Worm (Caenorhabditis elegans) whole organism, young adult: ENCODE data around the gene F18E9.4.
"Not testable (repeated sequence)": the region's sequence is repeated elsewhere in the genome, so short reads cannot be mapped to it uniquely, and the experiment has no call there.

Experiments used
- B0019.2 ChIP-seq: fragments of 200-800 bp; sonication (Bioruptor generic); conservative IDR thresholded peaks from 2 replicates; pipeline ENCODE4 v1.3.6; 2022; ENCODE audit warnings: missing genetic modification reagents, missing genetic modification characterization, missing compliant biosample characterization
- B0261.1 ChIP-seq: sonication (generic microtip); optimal IDR thresholded peaks from 2 replicates; lab custom pipeline; 2016; ENCODE audit warnings: mild to moderate bottlenecking, missing genetic modification characterization, moderate library complexity, missing compliant biosample characterization
- B0336.3 ChIP-seq: fragments of 200-800 bp; sonication (Bioruptor generic); IDR thresholded peaks from 2 replicates; pipeline ENCODE4 v1.3.6; 2022; ENCODE audit warnings: missing genetic modification characterization, missing compliant biosample characterization
- C17E4.6 ChIP-seq: fragments of 200-800 bp; sonication (Bioruptor generic); IDR thresholded peaks from 2 replicates; pipeline ENCODE4 v1.3.6; 2022; ENCODE audit warnings: missing genetic modification reagents, missing genetic modification characterization, missing compliant biosample characterization
- F39B2.1 ChIP-seq: fragments of 200-800 bp; sonication (Bioruptor generic); IDR thresholded peaks from 2 replicates; pipeline ENCODE4 v1.3.6; 2022; ENCODE audit warnings: missing genetic modification reagents, missing genetic modification characterization, missing compliant biosample characterization
- K12H6.12 ChIP-seq: fragments of 200-800 bp; sonication (Bioruptor generic); optimal IDR thresholded peaks from 2 replicates; lab custom pipeline; 2018; ENCODE audit warnings: mild to moderate bottlenecking, missing genetic modification characterization, missing compliant biosample characterization
- Y53F4B.3 ChIP-seq: fragments of 200-800 bp; sonication (Bioruptor generic); IDR thresholded peaks from 2 replicates; pipeline ENCODE4 v1.3.6; 2022; ENCODE audit warnings: missing genetic modification reagents, missing genetic modification characterization, missing compliant biosample characterization
- Y67H2A.10 ChIP-seq: fragments of 200-800 bp; sonication (Bioruptor generic); conservative IDR thresholded peaks from 2 replicates; pipeline ENCODE4 v1.3.6; 2022; ENCODE audit warnings: missing genetic modification reagents, missing genetic modification characterization, missing compliant biosample characterization
- Y95B8A.8 ChIP-seq: fragments of 200-800 bp; sonication (Bioruptor generic); IDR thresholded peaks from 2 replicates; pipeline ENCODE4 v1.3.6; 2022; ENCODE audit warnings: missing genetic modification reagents, missing genetic modification characterization, missing compliant biosample characterization
- ZK185.1 ChIP-seq: sonication (generic microtip); optimal IDR thresholded peaks from 2 replicates; lab custom pipeline; 2016; ENCODE audit warnings: mild to moderate bottlenecking, missing genetic modification characterization, missing compliant biosample characterization; ENCODE audit not compliant: poor library complexity, severe bottlenecking
- bed-1 ChIP-seq: fragments of 200-800 bp; sonication (Bioruptor generic); IDR thresholded peaks from 2 replicates; pipeline ENCODE4 v1.3.6; 2022; ENCODE audit warnings: missing genetic modification reagents, missing genetic modification characterization, missing compliant biosample characterization
- cebp-2 ChIP-seq: fragments of 200-800 bp; sonication (Bioruptor generic); IDR thresholded peaks from 2 replicates; pipeline ENCODE4 v1.3.6; 2022; ENCODE audit warnings: missing genetic modification characterization, missing compliant biosample characterization
- efl-1 ChIP-seq: fragments of 150-350 bp; optimal IDR thresholded peaks from 2 replicates; lab custom pipeline; 2014; ENCODE audit warnings: missing biosample characterization, missing genetic modification reagents, missing genetic modification characterization
- egl-44 ChIP-seq: fragments of 200-800 bp; sonication (Bioruptor generic); IDR thresholded peaks from 2 replicates; pipeline ENCODE4 v1.3.6; 2022; ENCODE audit warnings: missing genetic modification reagents, missing genetic modification characterization, missing compliant biosample characterization
- ekl-4 ChIP-seq: fragments of 200-800 bp; sonication (Bioruptor generic); IDR thresholded peaks from 2 replicates; pipeline ENCODE4 v1.3.6; 2022; ENCODE audit warnings: missing genetic modification reagents, missing genetic modification characterization, missing compliant biosample characterization
- gei-17 ChIP-seq: fragments of 200-800 bp; sonication (Bioruptor generic); optimal IDR thresholded peaks from 2 replicates; lab custom pipeline; 2018; ENCODE audit warnings: mild to moderate bottlenecking, missing genetic modification characterization, missing compliant biosample characterization
- him-1 ChIP-seq: sonication (generic microtip); optimal IDR thresholded peaks from 2 replicates; lab custom pipeline; 2016; ENCODE audit warnings: missing genotype, missing genetic modification reagents, missing genetic modification characterization, missing compliant biosample characterization
- hlh-26 ChIP-seq: fragments of 200-800 bp; sonication (Bioruptor generic); conservative IDR thresholded peaks from 2 replicates; pipeline ENCODE4 v1.3.6; 2022; ENCODE audit warnings: missing genetic modification reagents, missing genetic modification characterization, missing compliant biosample characterization
- hsf-1 ChIP-seq: fragments of 200-800 bp; sonication (Bioruptor generic); IDR thresholded peaks from 2 replicates; pipeline ENCODE4 v1.3.6; 2022; ENCODE audit warnings: missing genetic modification reagents, missing genetic modification characterization, missing compliant biosample characterization
- lin-40 ChIP-seq: sonication (generic microtip); optimal IDR thresholded peaks from 2 replicates; lab custom pipeline; 2016; ENCODE audit warnings: missing genetic modification characterization, mild to moderate bottlenecking, missing compliant biosample characterization, missing genotype, missing genetic modification reagents
- madf-3 ChIP-seq: fragments of 200-800 bp; sonication (Bioruptor generic); IDR thresholded peaks from 2 replicates; pipeline ENCODE4 v1.3.6; 2022; ENCODE audit warnings: missing genetic modification reagents, missing genetic modification characterization, missing compliant biosample characterization
- mel-28 ChIP-seq: sonication (generic microtip); optimal IDR thresholded peaks from 2 replicates; lab custom pipeline; 2016; ENCODE audit warnings: borderline replicate concordance, mild to moderate bottlenecking, missing genetic modification characterization, missing compliant biosample characterization
- nfya-1 ChIP-seq: sonication (generic microtip); optimal IDR thresholded peaks from 2 replicates; lab custom pipeline; 2017; ENCODE audit warnings: antibody characterized with exemption, missing compliant biosample characterization, missing genetic modification characterization, borderline replicate concordance; ENCODE audit not compliant: insufficient read depth
- nfyb-1 ChIP-seq: fragments of 200-800 bp; sonication (Bioruptor generic); IDR thresholded peaks from 2 replicates; pipeline ENCODE4 v1.3.6; 2022; ENCODE audit warnings: missing genetic modification reagents, missing genetic modification characterization, missing compliant biosample characterization
- nhr-27 ChIP-seq: fragments of 200-800 bp; sonication (Bioruptor generic); optimal IDR thresholded peaks from 2 replicates; lab custom pipeline; 2018; ENCODE audit warnings: mild to moderate bottlenecking, missing genetic modification characterization, moderate library complexity, missing compliant biosample characterization
- repo-1 ChIP-seq: sonication (generic microtip); optimal IDR thresholded peaks from 2 replicates; lab custom pipeline; 2017; ENCODE audit warnings: mild to moderate bottlenecking, missing genetic modification characterization, missing compliant biosample characterization
- rpc-1 ChIP-seq, 2 experiments: fragments of 150-350 bp in 1 of 2; sonication (generic microtip) in 1 of 2; optimal IDR thresholded peaks; 2 replicates each; lab custom pipeline; 2014 to 2018; ENCODE audit warnings: missing biosample characterization in 1 of 2, missing genetic modification characterization in 1 of 2, missing genetic modification reagents in 1 of 2, missing genotype in 1 of 2
- snpc-1.1 ChIP-seq: sonication (generic microtip); optimal IDR thresholded peaks from 2 replicates; lab custom pipeline; 2017; ENCODE audit warnings: missing genetic modification characterization, mild to moderate bottlenecking, missing compliant biosample characterization, antibody characterized with exemption, moderate library complexity, missing genotype, missing genetic modification reagents; ENCODE audit not compliant: insufficient read depth
- somi-1 ChIP-seq: fragments of 200-800 bp; sonication (Bioruptor generic); optimal IDR thresholded peaks from 2 replicates; lab custom pipeline; 2018; ENCODE audit warnings: mild to moderate bottlenecking, missing genetic modification characterization, missing compliant biosample characterization
- tbp1 ChIP-seq: fragments of 200-800 bp; sonication (Bioruptor generic); optimal IDR thresholded peaks from 2 replicates; lab custom pipeline; 2018; ENCODE audit warnings: mild to moderate bottlenecking, missing genetic modification characterization, missing compliant biosample characterization
- ztf-18 ChIP-seq: sonication (generic microtip); optimal IDR thresholded peaks from 2 replicates; lab custom pipeline; 2016; ENCODE audit warnings: missing genotype, mild to moderate bottlenecking, missing genetic modification characterization, missing compliant biosample characterization
- ztf-3 ChIP-seq: fragments of 200-800 bp; sonication (Bioruptor generic); optimal IDR thresholded peaks from 2 replicates; lab custom pipeline; 2018; ENCODE audit warnings: mild to moderate bottlenecking, missing genetic modification characterization, missing compliant biosample characterization

The F18E9.4 gene

DNA sequence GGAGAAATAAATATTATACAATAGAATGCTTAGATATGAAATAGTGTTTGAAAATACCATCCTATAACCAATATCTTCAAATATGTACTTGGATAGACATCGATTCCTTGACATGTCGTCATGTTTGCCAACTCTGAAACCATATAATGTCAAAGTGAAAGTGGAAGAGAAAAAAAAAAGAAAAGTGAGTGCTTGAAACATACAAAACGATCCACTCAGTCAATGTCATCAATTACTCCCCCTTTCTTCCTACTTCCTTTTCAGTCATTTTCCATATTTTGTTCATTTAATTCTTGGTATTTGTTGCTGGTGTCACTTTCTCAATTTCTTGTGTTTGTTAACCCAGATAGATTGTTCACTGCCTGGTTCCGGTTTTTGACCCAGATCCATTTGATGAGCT is at the start of gene F18E9.4:
TSS of gene F18E9.4 (plus strand) at position 301 of the 400 bp plus-strand sequence.
- TF ChIP-seq C17E4.6, result no peak
- no peak for TF ChIP-seq nfya-1
- TF ChIP-seq B0336.3 (GFP tag; lab: Robert Waterston, UW), result no peak
- no peak for TF ChIP-seq Y95B8A.8
- TF ChIP-seq hsf-1 (GFP tag; lab: Robert Waterston, UW), result no peak
- no peak for TF ChIP-seq mel-28
- TF ChIP-seq hlh-26 (GFP tag; lab: Robert Waterston, UW), result no peak
- TF ChIP-seq repo-1 (tag; lab: Kevin White, UChicago), result no peak

DNA sequence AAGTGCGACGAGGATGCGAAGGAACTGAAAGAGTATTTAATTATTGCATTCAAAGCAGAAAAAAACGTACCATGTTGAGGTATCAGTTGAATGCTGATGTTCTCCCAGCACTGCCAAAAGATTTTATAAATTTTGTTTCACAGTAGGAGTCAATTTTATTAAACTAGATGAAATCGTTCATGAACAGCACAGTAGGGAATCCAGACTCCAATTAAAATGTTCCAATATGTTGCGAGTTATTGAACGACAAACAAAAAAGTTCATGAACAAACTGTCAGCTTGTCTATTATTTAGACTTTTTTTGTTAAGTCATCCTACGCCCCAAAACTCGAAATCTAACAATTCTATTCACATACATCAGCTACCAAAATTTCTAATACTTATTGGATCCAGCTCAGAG is 45.3 kb upstream of the F18E9.4 start, which contains the start of gene nspc-1:
TSS of gene nspc-1 (minus strand) at position 101 of the 400 bp plus-strand sequence.
- not testable (repeated sequence) for TF ChIP-seq bed-1 (GFP tag; lab: Robert Waterston, UW); egl-44 (GFP tag; lab: Robert Waterston, UW); tbp1 (GFP tag; lab: Kevin White, UChicago)

DNA sequence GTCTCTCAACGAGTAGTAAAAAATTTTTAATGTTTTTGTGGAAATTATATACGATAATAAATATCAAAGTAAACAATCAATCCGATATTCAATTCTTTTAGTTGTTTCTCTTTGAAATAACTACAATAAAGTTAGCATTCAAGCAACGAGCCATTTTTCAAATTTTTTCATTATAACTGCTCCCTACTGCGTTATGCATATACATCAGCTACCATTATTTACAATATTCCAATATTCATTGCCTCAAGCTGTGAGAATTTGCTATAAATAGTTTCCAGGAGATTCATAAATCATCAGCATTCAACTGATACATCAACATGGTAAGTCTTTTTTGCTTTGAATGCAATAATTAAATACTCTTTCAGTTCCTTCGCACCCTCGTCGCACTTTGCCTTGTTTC is 43.5 kb upstream of the F18E9.4 start, which contains the start of gene nspc-3:
TSS of gene nspc-3 (plus strand) at position 301 of the 400 bp plus-strand sequence.
- TF ChIP-seq him-1 (tag; lab: Kevin White, UChicago) (no peak), Y53F4B.3 (GFP tag; lab: Robert Waterston, UW) (no peak), gei-17 (GFP tag; lab: Kevin White, UChicago) (no peak), rpc-1 (optimal IDR thresholded peaks at IDR 0.05; lab: Kevin White, UChicago) (no peak), rpc-1 (tag; optimal IDR thresholded peaks at IDR 0.05; lab: Kevin White, UChicago) (no peak), ztf-3 (GFP tag; lab: Kevin White, UChicago) (no peak), cebp-2 (no peak), ZK185.1 (tag; lab: Kevin White, UChicago) (no peak), snpc-1.1 (tag; lab: Kevin White, UChicago) (no peak), nfya-1 (no peak), madf-3 (GFP tag; lab: Robert Waterston, UW) (no peak), somi-1 (GFP tag; lab: Kevin White, UChicago) (no peak), K12H6.12 (tag; lab: Kevin White, UChicago) (no peak), repo-1 (tag; lab: Kevin White, UChicago) (no peak), nhr-27 (tag; lab: Kevin White, UChicago) (no peak), ekl-4 (GFP tag; lab: Robert Waterston, UW) (no peak), tbp1 (GFP tag; lab: Kevin White, UChicago) (no peak), efl-1 (GFP tag; lab: Kevin White, UChicago) (no peak), Y67H2A.10 (no peak), ztf-18 (no peak), F39B2.1 (no peak)

DNA sequence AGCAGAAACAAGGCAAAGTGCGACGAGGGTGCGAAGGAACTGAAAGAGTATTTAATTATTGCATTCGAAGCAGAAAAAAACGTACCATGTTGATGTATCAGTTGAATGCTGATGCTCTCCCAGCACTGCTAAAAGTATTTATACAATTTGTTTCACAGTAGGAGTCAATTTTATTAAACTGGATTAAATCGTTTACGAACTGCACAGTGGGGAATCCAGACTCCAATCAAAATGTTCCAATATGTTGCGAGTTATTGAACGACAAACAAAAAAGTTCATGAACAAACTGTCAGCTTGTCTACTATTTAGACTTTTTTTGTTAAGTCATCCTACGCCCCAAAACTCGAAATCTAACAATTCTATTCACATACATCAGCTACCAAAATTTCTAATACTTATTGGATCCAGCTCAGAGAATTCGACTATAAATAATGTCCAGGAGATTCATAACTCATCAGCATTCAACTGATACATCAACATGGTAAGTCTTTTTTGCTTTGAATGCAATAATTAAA is 42.0 kb upstream of the F18E9.4 start, which contains the start of the genes nspc-4 and nspc-5:
TSS of gene nspc-4 (minus strand) at position 101 of the 515 bp plus-strand sequence.
TSS of gene nspc-5 (plus strand) at position 465 of the 515 bp plus-strand sequence.
- TF ChIP-seq nfyb-1; B0019.2; lin-40 (tag; lab: Kevin White, UChicago): not testable (repeated sequence)

DNA sequence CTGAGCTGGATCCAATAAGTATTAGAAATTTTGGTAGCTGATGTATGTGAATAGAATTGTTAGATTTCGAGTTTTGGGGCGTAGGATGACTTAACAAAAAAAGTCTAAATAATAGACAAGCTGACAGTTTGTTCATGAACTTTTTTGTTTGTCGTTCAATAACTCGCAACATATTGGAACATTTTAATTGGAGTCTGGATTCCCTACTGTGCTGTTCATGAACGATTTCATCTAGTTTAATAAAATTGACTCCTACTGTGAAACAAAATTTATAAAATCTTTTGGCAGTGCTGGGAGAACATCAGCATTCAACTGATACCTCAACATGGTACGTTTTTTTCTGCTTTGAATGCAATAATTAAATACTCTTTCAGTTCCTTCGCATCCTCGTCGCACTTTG is 38.8 kb upstream of the F18E9.4 start, which contains the start of gene nspc-7:
TSS of gene nspc-7 (plus strand) at position 301 of the 400 bp plus-strand sequence.
- not testable (repeated sequence) for TF ChIP-seq B0261.1 (tag; lab: Kevin White, UChicago); Y53F4B.3 (GFP tag; lab: Robert Waterston, UW); hlh-26 (GFP tag; lab: Robert Waterston, UW)
- TF ChIP-seq, all 124 proteins: peak for 0; not testable (repeated sequence) for 124
